Fruit fly (Drosophila melanogaster) whole organism, wandering third instar larva: ENCODE data around the gene CG8958.

Experiments used
- Abd-B ChIP-seq: fragments of >200 bp; optimal IDR thresholded peaks from 2 replicates; lab custom pipeline; 2017; ENCODE audit warnings: missing biosample characterization, missing genetic modification characterization
- Dfd ChIP-seq: fragments of >200 bp; optimal IDR thresholded peaks from 2 replicates; lab custom pipeline; 2017; ENCODE audit warnings: missing biosample characterization, missing genetic modification characterization
- HLH106 ChIP-seq: fragments of 200-800 bp; optimal IDR thresholded peaks from 3 replicates; lab custom pipeline; 2019; ENCODE audit warnings: missing biosample characterization, mild to moderate bottlenecking, missing genetic modification characterization, moderate library complexity
- Hr78 ChIP-seq: fragments of >200 bp; optimal IDR thresholded peaks from 2 replicates; lab custom pipeline; 2017; ENCODE audit warnings: missing biosample characterization, missing genetic modification characterization
- Hr83 ChIP-seq: fragments of 200-300 bp; sonication (Bioruptor generic); optimal IDR thresholded peaks from 2 replicates; lab custom pipeline; 2016; ENCODE audit warnings: missing biosample characterization, mild to moderate bottlenecking, missing genetic modification characterization, moderate library complexity; ENCODE audit not compliant: poor library complexity, severe bottlenecking
- Mio ChIP-seq: sonication (Bioruptor generic); optimal IDR thresholded peaks from 2 replicates; lab custom pipeline; 2016; ENCODE audit warnings: missing biosample characterization, missing genetic modification characterization
- foxo ChIP-seq, 2 experiments: fragments of 200-800 bp; sonication (Bioruptor generic); optimal IDR thresholded peaks; 2 replicates in 1 of 2; 3 replicates in 1 of 2; lab custom pipeline; 2016 to 2017; ENCODE audit warnings: missing biosample characterization in 2 of 2, missing genetic modification characterization in 2 of 2
- h ChIP-seq: fragments of 200-800 bp; sonication (Bioruptor generic); optimal IDR thresholded peaks from 3 replicates; lab custom pipeline; 2016; ENCODE audit warnings: missing biosample characterization, mild to moderate bottlenecking, missing genetic modification characterization

The CG8958 gene

dm6 chrX:16124236-16124635 lies 41.2 kb downstream of the CG8958 start:
- no peak for TF ChIP-seq Hr83 (GFP tag; lab: Kevin White, UChicago)
- TF ChIP-seq h, result no peak
- no peak for TF ChIP-seq HLH106
- TF ChIP-seq foxo (GFP tag; optimal IDR thresholded peaks at IDR 0.05; lab: Kevin White, UChicago), result no peak
- TF ChIP-seq Hr78, result no peak
- no peak for TF ChIP-seq Dfd (GFP tag; lab: Kevin White, UChicago)
- no peak for TF ChIP-seq Mio (GFP tag; lab: Kevin White, UChicago)
- TF ChIP-seq Abd-B (GFP tag; lab: Kevin White, UChicago), result no peak
- TF ChIP-seq, all 38 proteins: peak for 0
